Fruit fly (Drosophila melanogaster): ENCODE data around the gene CG43774.

Gene CG43774

DNA sequence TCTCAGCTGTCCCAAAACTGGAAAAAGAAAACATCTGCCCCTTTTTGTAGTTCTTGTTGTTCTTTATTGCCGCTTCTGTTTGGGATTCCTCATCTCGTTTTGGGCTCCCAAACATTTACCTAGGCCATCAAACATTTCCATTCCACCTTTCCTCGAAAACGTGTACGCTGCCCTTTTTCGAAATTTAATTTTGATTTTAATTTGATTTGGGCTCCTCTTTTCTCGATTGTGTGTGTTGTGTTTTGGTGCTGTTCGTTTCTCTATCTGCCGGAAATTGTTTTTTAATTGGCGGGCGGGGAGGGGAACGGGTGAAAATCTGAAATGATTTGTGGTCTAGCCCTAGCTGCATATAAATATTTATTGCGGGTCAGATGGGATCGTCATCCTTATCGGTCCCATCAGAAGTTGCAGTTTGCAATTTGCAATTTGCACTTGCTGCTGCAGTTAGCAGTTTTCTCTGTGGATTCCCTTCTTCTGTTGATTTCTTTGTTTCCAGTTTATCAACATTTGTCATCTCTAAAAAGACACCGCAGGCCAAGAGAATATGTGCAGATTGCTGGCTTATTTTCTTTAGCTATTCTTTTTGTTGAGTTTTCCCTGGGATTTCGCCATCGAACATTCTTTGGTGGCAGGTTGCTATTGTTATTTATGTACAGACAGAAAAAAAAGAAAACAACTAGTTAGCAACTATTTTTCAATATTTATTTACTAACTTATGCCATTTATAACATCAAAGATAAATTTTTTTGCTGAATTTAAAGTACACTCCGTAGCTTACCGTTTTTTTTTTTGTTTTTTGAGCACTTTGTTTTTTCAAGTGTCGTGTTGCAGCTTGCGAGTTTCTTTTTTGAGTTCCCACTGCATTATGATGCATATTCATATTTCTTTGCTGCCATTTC is 46.7 kb downstream of the CG43774 start (continued):
- TF ChIP-seq kah (GFP tag; optimal IDR thresholded peaks at IDR 0.05) (no peak), psq (GFP tag; optimal IDR thresholded peaks at IDR 0.05) (no peak), CG4424 (GFP tag; optimal IDR thresholded peaks at IDR 0.05) (peak; percentile 17), HmgZ (tag; optimal IDR thresholded peaks at IDR 0.05) (no peak), CG5953 (GFP tag; IDR thresholded peaks at IDR 0.05) (no peak), Sox102F (GFP tag; optimal IDR thresholded peaks at IDR 0.05) (peak; percentile 57), Hr78 (GFP tag; optimal IDR thresholded peaks at IDR 0.05) (no peak), CG17328 (GFP tag; IDR thresholded peaks at IDR 0.05) (0 out of 2 replicates have a peak, but pooled peaks have one; percentile 14), CG11696 (GFP tag; IDR thresholded peaks at IDR 0.05) (peak; percentile 78), MBD-R2 (GFP tag; IDR thresholded peaks at IDR 0.05) (no peak), CG11398 (GFP tag; optimal IDR thresholded peaks at IDR 0.05) (no peak), CG3838 (GFP tag; optimal IDR thresholded peaks at IDR 0.05) (no peak), Doc2 (GFP tag; IDR thresholded peaks at IDR 0.05) (no peak), CG12219 (GFP tag; optimal IDR thresholded peaks at IDR 0.05) (no peak), CG2712 (tag; optimal IDR thresholded peaks at IDR 0.05) (peak; percentile 17), p53 (GFP tag; optimal IDR thresholded peaks at IDR 0.05) (no peak), CG34376 (GFP tag; optimal IDR thresholded peaks at IDR 0.05) (no peak), sr (GFP tag; IDR thresholded peaks at IDR 0.05) (no peak), sc (optimal IDR thresholded peaks at IDR 0.05) (no peak), sc (GFP tag; optimal IDR thresholded peaks at IDR 0.05) (peak; percentile 38), unpg (GFP tag; optimal IDR thresholded peaks at IDR 0.05) (peak; percentile 28), crol (GFP tag; IDR thresholded peaks at IDR 0.05) (peak; percentile 51), CG31441 (GFP tag; IDR thresholded peaks at IDR 0.05) (0 out of 2 replicates have a peak, but pooled peaks have one; percentile 16), phol (tag; optimal IDR thresholded peaks at IDR 0.05) (peak; percentile 51), hth (optimal IDR thresholded peaks at IDR 0.05) (no peak), CG7372 (GFP tag; IDR thresholded peaks at IDR 0.05) (no peak), CG30403 (GFP tag; optimal IDR thresholded peaks at IDR 0.05) (peak; percentile 30), jing (GFP tag; optimal IDR thresholded peaks at IDR 0.05) (no peak), CG8388 (GFP tag; optimal IDR thresholded peaks at IDR 0.05) (peak; percentile 18), TFAM (GFP tag; optimal IDR thresholded peaks at IDR 0.05) (no peak), CG12659 (GFP tag; optimal IDR thresholded peaks at IDR 0.05) (no peak), Oli (tag; optimal IDR thresholded peaks at IDR 0.05) (peak; percentile 14), tll (GFP tag; optimal IDR thresholded peaks at IDR 0.05) (no peak), CTCF (GFP tag; optimal IDR thresholded peaks at IDR 0.05) (no peak), Ets65A (GFP tag) (peak; percentile 45), CG2116 (GFP tag; optimal IDR thresholded peaks at IDR 0.05) (peak; percentile 11), Dfd (GFP tag; optimal IDR thresholded peaks at IDR 0.05) (no peak), D (optimal IDR thresholded peaks at IDR 0.05) (no peak), D (GFP tag; optimal IDR thresholded peaks at IDR 0.05) (peak; percentile 52), BEAF-32 (GFP tag; optimal IDR thresholded peaks at IDR 0.05) (no peak), HLH3B (GFP tag; IDR thresholded peaks at IDR 0.05) (0 out of 2 replicates have a peak, but pooled peaks have one; percentile 5), CG15269 (tag; optimal IDR thresholded peaks at IDR 0.05) (no peak), CG10654 (GFP tag; optimal IDR thresholded peaks at IDR 0.05) (no peak), dmrt11E (tag; optimal IDR thresholded peaks at IDR 0.05) (peak; percentile 74), CG10565 (GFP tag; optimal IDR thresholded peaks at IDR 0.05) (no peak), Max (GFP tag; optimal IDR thresholded peaks at IDR 0.05) (peak; percentile 11), CG6765 (GFP tag; optimal IDR thresholded peaks at IDR 0.05) (no peak), fd3F (GFP tag; optimal IDR thresholded peaks at IDR 0.05) (no peak), CG10321 (GFP tag; IDR thresholded peaks at IDR 0.05) (no peak), CG2120 (GFP tag; optimal IDR thresholded peaks at IDR 0.05) (no peak)
